Worm (Caenorhabditis elegans): ENCODE measurements around the gene Y51H7C.8.

DNA sequence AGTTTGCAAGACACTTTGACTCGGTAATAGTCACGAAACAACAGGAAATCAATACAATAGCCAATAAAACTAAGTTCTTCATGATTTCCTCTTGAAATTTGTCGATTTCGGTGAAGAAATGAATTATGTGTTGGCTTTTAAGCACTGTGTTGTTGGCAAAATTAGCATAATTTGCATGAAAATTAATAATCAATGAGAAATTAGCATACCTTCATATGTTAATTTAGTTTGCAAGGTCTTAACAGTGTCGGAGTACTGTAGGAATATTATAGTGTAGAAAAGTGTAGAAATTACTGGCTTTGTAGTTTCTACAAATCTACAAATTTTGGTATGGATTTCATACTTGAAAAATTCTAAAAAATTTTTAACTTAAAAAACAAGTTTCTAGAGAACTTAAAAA is 20.0 kb upstream of the Y51H7C.8 start, which contains the start of gene F54D12.9:
- TF ChIP-seq nhr-6 (tag; optimal IDR thresholded peaks at IDR 0.05), result no peak
- no peak for TF ChIP-seq lin-39 (tag; optimal IDR thresholded peaks at IDR 0.05)
- TF ChIP-seq elt-3 (tag; optimal IDR thresholded peaks at IDR 0.05), result no peak
- no peak for TF ChIP-seq nhr-10 (tag; optimal IDR thresholded peaks at IDR 0.05)
- no peak for TF ChIP-seq mab-5 (tag; optimal IDR thresholded peaks at IDR 0.05)
- no peak for TF ChIP-seq egl-27 (tag; optimal IDR thresholded peaks at IDR 0.05)
- TF ChIP-seq unc-62 (GFP tag; optimal IDR thresholded peaks at IDR 0.05), result no peak
- no peak for TF ChIP-seq nhr-237 (tag; optimal IDR thresholded peaks at IDR 0.05)
